Worm (Caenorhabditis elegans): ENCODE measurements around the gene srr-1.

- TF ChIP-seq flt-1 (GFP tag; IDR thresholded peaks at IDR 0.05) (no peak), ama-1 (optimal IDR thresholded peaks at IDR 0.05) (no peak), sea-1 (GFP tag; conservative IDR thresholded peaks at IDR 0.05) (no peak), B0310.2 (tag; optimal IDR thresholded peaks at IDR 0.05) (no peak), aly-1 (tag; optimal IDR thresholded peaks at IDR 0.05) (no peak), hnd-1 (tag; optimal IDR thresholded peaks at IDR 0.05) (no peak), ets-7 (tag; optimal IDR thresholded peaks at IDR 0.05) (no peak), ceh-36 (tag; optimal IDR thresholded peaks at IDR 0.05) (no peak), scrt-1 (GFP tag; IDR thresholded peaks at IDR 0.05) (no peak), hmbx-1 (tag; optimal IDR thresholded peaks at IDR 0.05) (no peak), tra-4 (tag; optimal IDR thresholded peaks at IDR 0.05) (no peak)
Observed at ce11 chrV:13088485-13088884, 35.0 kb upstream of the srr-1 start.

Measured in whole organism, early embryonic.